Fruit fly (Drosophila melanogaster) whole organism, embryonic: ENCODE data around the gene Acp65Aa.

Source experiments
- Atf3 ChIP-seq: fragments of 200-800 bp; sonication (Bioruptor generic); optimal IDR thresholded peaks from 3 replicates; lab custom pipeline; 2016; ENCODE audit warnings: missing biosample characterization, missing genetic modification characterization
- B-H1 ChIP-seq: fragments of 200-800 bp; sonication (Bioruptor generic); IDR thresholded peaks from 3 replicates; pipeline ENCODE4 v1.3.6; 2022; ENCODE audit warnings: missing biosample characterization, missing genetic modification characterization
- Blimp-1 ChIP-seq: fragments of 200-800 bp; sonication (Bioruptor generic); optimal IDR thresholded peaks from 3 replicates; lab custom pipeline; 2018; ENCODE audit warnings: missing biosample characterization, missing genetic modification characterization, mild to moderate bottlenecking, moderate library complexity, missing genetic modification reagents
- CG10321 ChIP-seq: fragments of 200-800 bp; sonication (Bioruptor generic); IDR thresholded peaks from 2 replicates; pipeline ENCODE4 v1.3.6; 2022; ENCODE audit warnings: missing biosample characterization, missing genetic modification characterization
- CG10431 ChIP-seq: fragments of 200-800 bp; sonication (Bioruptor generic); optimal IDR thresholded peaks from 3 replicates; lab custom pipeline; 2018; ENCODE audit warnings: missing biosample characterization, mild to moderate bottlenecking, missing genetic modification characterization
- CG11085 ChIP-seq: fragments of 200-800 bp; sonication (Bioruptor generic); IDR thresholded peaks from 2 replicates; pipeline ENCODE4 v1.3.6; 2022; ENCODE audit warnings: missing biosample characterization, missing genetic modification characterization
- CG11093 ChIP-seq: fragments of 200-800 bp; sonication (Bioruptor generic); IDR thresholded peaks from 3 replicates; pipeline ENCODE4 v1.3.6; 2022; ENCODE audit warnings: missing biosample characterization, missing genetic modification characterization
- CG11456 ChIP-seq: fragments of 200-800 bp; sonication (Bioruptor generic); IDR thresholded peaks from 3 replicates; pipeline ENCODE4 v1.3.6; 2022; ENCODE audit warnings: missing biosample characterization, missing genetic modification characterization
- CG11696 ChIP-seq: fragments of 200-800 bp; sonication (Bioruptor generic); IDR thresholded peaks from 2 replicates; pipeline ENCODE4 v1.3.6; 2022; ENCODE audit warnings: missing biosample characterization, missing genetic modification characterization
- CG14667 ChIP-seq: fragments of 200-800 bp; sonication (Bioruptor generic); IDR thresholded peaks from 2 replicates; pipeline ENCODE4 v1.3.6; 2022; ENCODE audit warnings: missing biosample characterization, missing genetic modification characterization
- CG18599 ChIP-seq: fragments of 200-800 bp; sonication (Bioruptor generic); optimal IDR thresholded peaks from 3 replicates; lab custom pipeline; 2017; ENCODE audit warnings: missing biosample characterization, missing genetic modification characterization, mild to moderate bottlenecking, moderate library complexity, missing genetic modification reagents
- CG18764 ChIP-seq: fragments of 200-800 bp; sonication (Bioruptor generic); optimal IDR thresholded peaks from 3 replicates; lab custom pipeline; 2016; ENCODE audit warnings: missing biosample characterization, missing genetic modification characterization
- CG32767 ChIP-seq: fragments of 200-800 bp; sonication (Bioruptor generic); IDR thresholded peaks from 2 replicates; pipeline ENCODE4 v1.3.6; 2022; ENCODE audit warnings: missing biosample characterization, missing genetic modification characterization
- CG33557 ChIP-seq: fragments of 200-800 bp; sonication (Bioruptor generic); optimal IDR thresholded peaks from 2 replicates; lab custom pipeline; 2019; ENCODE audit warnings: missing biosample characterization, mild to moderate bottlenecking, missing genetic modification characterization, moderate library complexity
- CG3847 ChIP-seq: fragments of 200-800 bp; sonication (Bioruptor generic); IDR thresholded peaks from 2 replicates; pipeline ENCODE4 v1.3.6; 2022; ENCODE audit warnings: missing biosample characterization, missing genetic modification characterization
- CG6689 ChIP-seq: fragments of 200-800 bp; sonication (Bioruptor generic); IDR thresholded peaks from 2 replicates; pipeline ENCODE4 v1.3.6; 2022; ENCODE audit warnings: missing biosample characterization, missing genetic modification characterization
- CG8765 ChIP-seq: fragments of 200-800 bp; sonication (Bioruptor generic); IDR thresholded peaks from 2 replicates; pipeline ENCODE4 v1.3.6; 2022; ENCODE audit warnings: missing biosample characterization, missing genetic modification characterization
- CoRest ChIP-seq: fragments of 200-800 bp; sonication (Bioruptor generic); optimal IDR thresholded peaks from 3 replicates; lab custom pipeline; 2018; ENCODE audit warnings: missing biosample characterization, mild to moderate bottlenecking, missing genetic modification characterization, moderate library complexity
- Dfd ChIP-seq, 2 experiments: fragments of >200 bp; optimal IDR thresholded peaks; 2 replicates each; lab custom pipeline; 2017; ENCODE audit warnings: missing biosample characterization in 2 of 2, missing genetic modification characterization in 2 of 2
- Dip2 ChIP-seq: fragments of 200-800 bp; sonication (Bioruptor generic); IDR thresholded peaks from 2 replicates; pipeline ENCODE4 v1.3.6; 2022; ENCODE audit warnings: missing biosample characterization, missing genetic modification characterization
- Dip3 ChIP-seq: fragments of 200-800 bp; sonication (Bioruptor generic); optimal IDR thresholded peaks from 3 replicates; lab custom pipeline; 2016; ENCODE audit warnings: missing biosample characterization, missing genetic modification characterization
- Drgx ChIP-seq: fragments of 200-800 bp; sonication (Bioruptor generic); IDR thresholded peaks from 2 replicates; pipeline ENCODE4 v1.3.6; 2022; ENCODE audit warnings: missing biosample characterization, missing genetic modification characterization
- Ets97D ChIP-seq: fragments of 200-800 bp; sonication (Bioruptor generic); optimal IDR thresholded peaks from 3 replicates; lab custom pipeline; 2016; ENCODE audit warnings: missing biosample characterization, missing genetic modification characterization
- HLH4C ChIP-seq: fragments of 200-800 bp; sonication (Bioruptor generic); IDR thresholded peaks from 3 replicates; pipeline ENCODE4 v1.3.6; 2022; ENCODE audit warnings: missing biosample characterization, missing genetic modification characterization; ENCODE audit not compliant: partially characterized antibody
- HmgD ChIP-seq: fragments of 200-800 bp; sonication (Bioruptor generic); optimal IDR thresholded peaks from 3 replicates; lab custom pipeline; 2016; ENCODE audit warnings: missing biosample characterization, missing genetic modification characterization
- NC2α ChIP-seq: fragments of 200-800 bp; sonication (Bioruptor generic); optimal IDR thresholded peaks from 2 replicates; lab custom pipeline; 2016; ENCODE audit warnings: missing biosample characterization, missing genetic modification characterization
- NK7.1 ChIP-seq: fragments of 200-800 bp; sonication (Bioruptor generic); optimal IDR thresholded peaks from 3 replicates; lab custom pipeline; 2016; ENCODE audit warnings: missing biosample characterization, missing genetic modification characterization
- NfI ChIP-seq: fragments of 200-800 bp; sonication (Bioruptor generic); optimal IDR thresholded peaks from 3 replicates; lab custom pipeline; 2018; ENCODE audit warnings: missing biosample characterization, mild to moderate bottlenecking, missing genetic modification characterization, moderate library complexity
- PHDP ChIP-seq: fragments of 200-800 bp; sonication (Bioruptor generic); optimal IDR thresholded peaks from 3 replicates; lab custom pipeline; 2018; ENCODE audit warnings: missing biosample characterization, mild to moderate bottlenecking, missing genetic modification characterization, moderate library complexity
- Side ChIP-seq: fragments of 200-800 bp; sonication (Bioruptor generic); optimal IDR thresholded peaks from 2 replicates; lab custom pipeline; 2016; ENCODE audit warnings: missing biosample characterization, missing genetic modification characterization
- abd-A ChIP-seq: fragments of 200-800 bp; sonication (Bioruptor generic); optimal IDR thresholded peaks from 3 replicates; lab custom pipeline; 2019; ENCODE audit warnings: missing biosample characterization, mild to moderate bottlenecking, missing genetic modification characterization, moderate library complexity
- bbx ChIP-seq: fragments of 200-800 bp; sonication (Bioruptor generic); IDR thresholded peaks from 2 replicates; pipeline ENCODE4 v1.3.6; 2022; ENCODE audit warnings: missing biosample characterization, missing genetic modification characterization; ENCODE audit not compliant: partially characterized antibody
- bcd ChIP-seq: fragments of 200-800 bp; sonication (Bioruptor generic); optimal IDR thresholded peaks from 2 replicates; lab custom pipeline; 2017; ENCODE audit warnings: missing biosample characterization, mild to moderate bottlenecking, missing genetic modification characterization
- cad ChIP-seq: fragments of >200 bp; optimal IDR thresholded peaks from 2 replicates; lab custom pipeline; 2017; ENCODE audit warnings: missing biosample characterization, missing genetic modification characterization
- chif ChIP-seq, 2 experiments: fragments of 200-800 bp; sonication (Bioruptor generic); optimal IDR thresholded peaks; 3 replicates each; lab custom pipeline; 2016; ENCODE audit warnings: missing biosample characterization in 2 of 2, missing genetic modification characterization in 2 of 2
- chn ChIP-seq: fragments of 200-800 bp; sonication (Bioruptor generic); optimal IDR thresholded peaks from 2 replicates; lab custom pipeline; 2016; ENCODE audit warnings: missing biosample characterization, missing genetic modification characterization
- dimm ChIP-seq: fragments of 200-800 bp; sonication (Bioruptor generic); IDR thresholded peaks from 2 replicates; pipeline ENCODE4 v1.3.6; 2022; ENCODE audit warnings: missing biosample characterization, missing genetic modification characterization
- dpn ChIP-seq, 2 experiments: fragments of 200-800 bp; sonication (Bioruptor generic); optimal IDR thresholded peaks; 3 replicates each; lab custom pipeline; 2016; ENCODE audit warnings: missing biosample characterization in 2 of 2, missing genetic modification characterization in 2 of 2
- eyg ChIP-seq: fragments of 200-800 bp; sonication (Bioruptor generic); optimal IDR thresholded peaks from 3 replicates; lab custom pipeline; 2016; ENCODE audit warnings: missing biosample characterization, missing genetic modification characterization
- fd3F ChIP-seq: fragments of 200-800 bp; sonication (Bioruptor generic); optimal IDR thresholded peaks from 2 replicates; lab custom pipeline; 2018; ENCODE audit warnings: missing biosample characterization, mild to moderate bottlenecking, missing genetic modification characterization, moderate library complexity
- ftz-f1 ChIP-seq: fragments of 200-800 bp; sonication (Bioruptor generic); optimal IDR thresholded peaks from 2 replicates; lab custom pipeline; 2016; ENCODE audit warnings: missing biosample characterization, missing genetic modification characterization
- gcm ChIP-seq: fragments of 200-800 bp; sonication (Bioruptor generic); optimal IDR thresholded peaks from 2 replicates; lab custom pipeline; 2019; ENCODE audit warnings: missing biosample characterization, mild to moderate bottlenecking, missing genetic modification characterization, moderate library complexity
- gcm2 ChIP-seq: fragments of 200-800 bp; sonication (Bioruptor generic); optimal IDR thresholded peaks from 2 replicates; lab custom pipeline; 2016; ENCODE audit warnings: missing biosample characterization, missing genetic modification characterization
- grn ChIP-seq: fragments of 200-800 bp; sonication (Bioruptor generic); optimal IDR thresholded peaks from 3 replicates; lab custom pipeline; 2017; ENCODE audit warnings: missing biosample characterization, missing genetic modification characterization
- gsb-n ChIP-seq: fragments of 200-800 bp; sonication (Bioruptor generic); optimal IDR thresholded peaks from 3 replicates; lab custom pipeline; 2018; ENCODE audit warnings: missing biosample characterization, mild to moderate bottlenecking, missing genetic modification characterization
- kni ChIP-seq: fragments of 200-800 bp; sonication (Bioruptor generic); optimal IDR thresholded peaks from 3 replicates; lab custom pipeline; 2017; ENCODE audit warnings: mild to moderate bottlenecking, missing biosample characterization, missing genetic modification reagents, missing genetic modification characterization
- lov ChIP-seq, 2 experiments: fragments of 200-800 bp in 1 of 2; fragments of >200 bp in 1 of 2; sonication (Bioruptor generic) in 1 of 2; IDR thresholded peaks in 1 of 2; optimal IDR thresholded peaks in 1 of 2; 2 replicates in 1 of 2; 3 replicates in 1 of 2; pipeline versions ENCODE4 v1.3.6 to Lab custom; 2017 to 2022; ENCODE audit warnings: missing biosample characterization in 1 of 2, missing genetic modification characterization in 1 of 2
- oc ChIP-seq: fragments of 200-800 bp; sonication (Bioruptor generic); optimal IDR thresholded peaks from 2 replicates; lab custom pipeline; 2018; ENCODE audit warnings: missing biosample characterization, mild to moderate bottlenecking, missing genetic modification characterization, moderate library complexity
- phol ChIP-seq: fragments of 200-800 bp; sonication (Bioruptor generic); optimal IDR thresholded peaks from 3 replicates; lab custom pipeline; 2018; ENCODE audit warnings: missing biosample characterization, mild to moderate bottlenecking, missing genetic modification characterization, moderate library complexity
- sens-2 ChIP-seq: fragments of 200-800 bp; sonication (Bioruptor generic); IDR thresholded peaks from 2 replicates; pipeline ENCODE4 v1.3.6; 2022; ENCODE audit warnings: missing biosample characterization, missing genetic modification characterization
- wek ChIP-seq: fragments of 200-800 bp; sonication (Bioruptor generic); optimal IDR thresholded peaks from 3 replicates; lab custom pipeline; 2018; ENCODE audit warnings: missing biosample characterization, mild to moderate bottlenecking, missing genetic modification characterization, moderate library complexity

The Acp65Aa gene

DNA sequence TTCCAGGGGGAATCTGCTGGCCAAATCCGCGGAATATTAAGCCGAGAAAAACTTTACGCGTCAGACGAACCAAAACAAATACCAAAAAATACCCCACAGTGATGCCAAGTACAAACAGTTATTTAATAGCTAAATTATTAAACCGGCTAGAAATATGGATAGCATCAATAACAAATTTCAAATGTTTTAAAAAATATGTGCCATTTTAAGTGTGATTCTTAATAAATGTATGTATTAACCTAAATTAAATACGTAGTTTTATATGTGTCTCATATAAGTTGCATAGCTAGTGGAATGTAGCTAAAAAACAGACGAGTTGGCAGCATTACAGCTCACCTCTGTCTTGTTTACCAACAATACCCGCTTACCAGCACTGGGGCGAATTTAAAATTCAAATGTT lies 29.2 kb upstream of the Acp65Aa start, which contains the start of gene CG10274 (continued):
- TF ChIP-seq B-H1 (GFP tag; lab: Robert Waterston, UW) (peak; percentile 44; the same call in 2 of the 3 replicates), oc (tag; lab: Kevin White, UChicago) (no peak), CG18764 (peak; percentile 72), CG8765 (GFP tag; lab: Robert Waterston, UW) (no peak), Ets97D (GFP tag; lab: Kevin White, UChicago) (peak; percentile 65), grn (GFP tag; lab: Kevin White, UChicago) (no peak), bcd (GFP tag; lab: Kevin White, UChicago) (peak; percentile 78), gsb-n (tag; lab: Kevin White, UChicago) (no peak), gcm (no peak), Drgx (GFP tag; lab: Robert Waterston, UW) (peak; percentile 37; the same call in 1 of the 2 replicates), Blimp-1 (GFP tag; lab: Kevin White, UChicago) (no peak), CG3847 (GFP tag; lab: Robert Waterston, UW) (peak; percentile 78), chif (GFP tag; optimal IDR thresholded peaks at IDR 0.05; lab: Kevin White, UChicago) (peak; percentile 58 to 71), CoRest (peak; percentile 90), bbx (GFP tag; lab: Robert Waterston, UW) (no peak), CG11696 (GFP tag; lab: Robert Waterston, UW) (no peak), chn (GFP tag; lab: Kevin White, UChicago) (peak; percentile 72), lov (optimal IDR thresholded peaks at IDR 0.05; lab: Kevin White, UChicago) (no peak), lov (GFP tag; IDR thresholded peaks at IDR 0.05; lab: Robert Waterston, UW) (no peak), CG10321 (GFP tag; lab: Robert Waterston, UW) (no peak), gcm2 (GFP tag; lab: Kevin White, UChicago) (peak; percentile 54), Dip2 (no peak), eyg (GFP tag; lab: Kevin White, UChicago) (no peak), CG6689 (peak; percentile 34; the same call in 1 of the 2 replicates), NfI (peak; percentile 81), cad (GFP tag; lab: Kevin White, UChicago) (no peak), CG33557 (GFP tag; lab: Kevin White, UChicago) (peak; percentile 73), CG11093 (no peak), dimm (no peak), phol (tag; lab: Kevin White, UChicago) (peak; percentile 86), fd3F (GFP tag; lab: Kevin White, UChicago) (peak; percentile 70), PHDP (tag; lab: Kevin White, UChicago) (peak; percentile 78), NK7.1 (GFP tag; lab: Kevin White, UChicago) (no peak), HLH4C (GFP tag; lab: Robert Waterston, UW) (no peak), kni (no peak), ftz-f1 (GFP tag; lab: Kevin White, UChicago) (no peak), abd-A (tag; lab: Kevin White, UChicago) (no peak), NC2α (peak; percentile 35), wek (GFP tag; lab: Kevin White, UChicago) (no peak), Side (GFP tag; lab: Kevin White, UChicago) (peak; percentile 58), CG32767 (no peak), dpn (GFP tag; optimal IDR thresholded peaks at IDR 0.05; lab: Kevin White, UChicago) (peak; percentile 72 to 81), CG11085 (GFP tag; lab: Robert Waterston, UW) (peak; percentile 43), Dip3 (GFP tag; lab: Kevin White, UChicago) (peak; percentile 78), CG14667 (GFP tag; lab: Robert Waterston, UW) (peak; percentile 39), Dfd (GFP tag; optimal IDR thresholded peaks at IDR 0.05; lab: Kevin White, UChicago) (no peak), HmgD (GFP tag; lab: Kevin White, UChicago) (peak; percentile 6), Atf3 (peak; percentile 59), CG18599 (no peak), sens-2 (GFP tag; lab: Robert Waterston, UW) (no peak), CG10431 (GFP tag; lab: Kevin White, UChicago) (no peak), CG11456 (no peak; the same call in 2 of the 3 replicates)
